Fruit fly (Drosophila melanogaster): ENCODE results near the gene CG14221.

CG14221 gene

DNA sequence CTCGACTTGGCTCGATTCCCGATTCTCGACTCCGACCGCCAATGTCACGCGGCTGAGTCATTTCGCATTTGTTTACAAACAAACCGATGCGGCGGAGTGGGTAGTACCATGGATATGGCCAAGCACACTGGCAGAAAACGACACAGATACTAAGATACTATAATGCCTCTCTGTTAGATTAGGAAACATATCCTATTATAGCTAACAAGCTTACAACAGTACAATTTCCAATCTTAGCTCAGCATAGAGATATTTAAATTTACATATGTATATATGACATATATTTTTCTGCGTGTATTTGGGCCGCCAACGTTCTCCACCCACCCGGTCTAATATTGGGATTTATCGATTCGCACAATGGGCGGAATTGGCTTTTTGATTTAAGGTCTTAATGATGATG is 17.1 kb downstream of the CG14221 start (continued):
- peak; percentile 43 for TF ChIP-seq CG31627 (GFP tag; optimal IDR thresholded peaks at IDR 0.05)
- TF ChIP-seq CG3919 (GFP tag; optimal IDR thresholded peaks at IDR 0.05), result peak; percentile 84
- no peak for TF ChIP-seq CG9139 (GFP tag; optimal IDR thresholded peaks at IDR 0.05)
- TF ChIP-seq Hr4 (GFP tag; optimal IDR thresholded peaks at IDR 0.05), result peak; percentile 85
- TF ChIP-seq CG32006 (GFP tag; optimal IDR thresholded peaks at IDR 0.05), result peak; percentile 83
- peak; percentile 25 for TF ChIP-seq fkh (GFP tag; optimal IDR thresholded peaks at IDR 0.05)
- peak; percentile 74 for TF ChIP-seq svp (GFP tag)
- TF ChIP-seq CG34406 (GFP tag; optimal IDR thresholded peaks at IDR 0.05), result peak; percentile 44
- no peak for TF ChIP-seq CG6854 (GFP tag; optimal IDR thresholded peaks at IDR 0.05)
- TF ChIP-seq Eip78C (GFP tag), result peak; percentile 92
- no peak for TF ChIP-seq Ets21C (GFP tag; optimal IDR thresholded peaks at IDR 0.05)
- TF ChIP-seq CG6808 (GFP tag; optimal IDR thresholded peaks at IDR 0.05), result peak; percentile 54
- TF ChIP-seq CG11762 (GFP tag; optimal IDR thresholded peaks at IDR 0.05; ENCODE audit: insufficient read depth), result peak; percentile 40
- peak; percentile 66 for TF ChIP-seq dsx (GFP tag; optimal IDR thresholded peaks at IDR 0.05; ENCODE audit: poor library complexity, severe bottlenecking)
- peak; percentile 63 for TF ChIP-seq net (GFP tag; optimal IDR thresholded peaks at IDR 0.05)
- peak; percentile 76 for TF ChIP-seq Gug (GFP tag; IDR thresholded peaks at IDR 0.05)
- TF ChIP-seq Sox102F (GFP tag; optimal IDR thresholded peaks at IDR 0.05), result peak; percentile 37
- peak; percentile 12 for TF ChIP-seq Eip93F (GFP tag; optimal IDR thresholded peaks at IDR 0.05)
- TF ChIP-seq Met (GFP tag; optimal IDR thresholded peaks at IDR 0.05), result peak; percentile 75
- TF ChIP-seq CG10669 (GFP tag; optimal IDR thresholded peaks at IDR 0.05), result peak; percentile 61
- peak; percentile 57 for TF ChIP-seq CG16779 (tag; optimal IDR thresholded peaks at IDR 0.05)
- no peak for TF ChIP-seq fd85E (GFP tag; optimal IDR thresholded peaks at IDR 0.05)
- TF ChIP-seq CG6276 (GFP tag; optimal IDR thresholded peaks at IDR 0.05), result peak; percentile 61
- peak; percentile 64 for TF ChIP-seq esn (GFP tag; optimal IDR thresholded peaks at IDR 0.05)
- peak; percentile 39 for TF ChIP-seq vri (GFP tag; optimal IDR thresholded peaks at IDR 0.05)
- TF ChIP-seq CG1621 (tag; optimal IDR thresholded peaks at IDR 0.05), result peak; percentile 27
- peak; percentile 80 for TF ChIP-seq Eip75B (GFP tag; optimal IDR thresholded peaks at IDR 0.05)
- TF ChIP-seq eg (GFP tag; IDR thresholded peaks at IDR 0.05), result peak; percentile 89
- TF ChIP-seq Sox14 (GFP tag; optimal IDR thresholded peaks at IDR 0.05), result peak; percentile 69
- peak; percentile 65 for TF ChIP-seq CG6792 (GFP tag; optimal IDR thresholded peaks at IDR 0.05)
- no peak for TF ChIP-seq Hr38 (GFP tag; optimal IDR thresholded peaks at IDR 0.05)
- peak; percentile 70 for TF ChIP-seq lz (GFP tag; optimal IDR thresholded peaks at IDR 0.05)
- peak; percentile 58 for TF ChIP-seq CG11902 (GFP tag; optimal IDR thresholded peaks at IDR 0.05)
- TF ChIP-seq spab (GFP tag; optimal IDR thresholded peaks at IDR 0.05), result peak; percentile 54
- peak; percentile 42 for TF ChIP-seq Sox15 (GFP tag; optimal IDR thresholded peaks at IDR 0.05)
- peak; percentile 89 for TF ChIP-seq CG6163 (GFP tag; IDR thresholded peaks at IDR 0.05)
- peak; percentile 66 for TF ChIP-seq pdm3 (GFP tag; optimal IDR thresholded peaks at IDR 0.05)
- TF ChIP-seq CG8119 (GFP tag; IDR thresholded peaks at IDR 0.05), result peak; percentile 85

DNA sequence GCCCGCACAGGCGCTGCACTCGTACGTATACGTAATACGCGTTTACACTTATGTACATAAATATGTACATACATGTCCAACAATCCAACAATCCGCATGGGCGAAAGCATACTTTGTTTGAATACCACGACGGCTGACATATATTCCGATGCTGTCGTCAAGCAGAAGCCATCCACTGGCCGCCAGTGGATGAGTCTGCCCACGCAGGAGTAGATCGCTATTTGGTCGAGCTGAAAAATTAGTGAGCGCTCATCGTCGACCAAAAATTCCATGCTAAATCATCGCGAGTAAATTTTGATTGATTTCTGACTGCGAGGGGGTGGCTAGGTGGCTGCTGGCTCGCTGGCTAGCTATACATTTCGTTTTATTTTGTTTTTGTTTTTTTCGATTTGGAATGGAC is 18.6 kb downstream of the CG14221 start:
- TF ChIP-seq CG8632 (GFP tag; optimal IDR thresholded peaks at IDR 0.05) (no peak), ss (GFP tag; optimal IDR thresholded peaks at IDR 0.05) (no peak), fkh (GFP tag; optimal IDR thresholded peaks at IDR 0.05) (peak; percentile 9)

DNA sequence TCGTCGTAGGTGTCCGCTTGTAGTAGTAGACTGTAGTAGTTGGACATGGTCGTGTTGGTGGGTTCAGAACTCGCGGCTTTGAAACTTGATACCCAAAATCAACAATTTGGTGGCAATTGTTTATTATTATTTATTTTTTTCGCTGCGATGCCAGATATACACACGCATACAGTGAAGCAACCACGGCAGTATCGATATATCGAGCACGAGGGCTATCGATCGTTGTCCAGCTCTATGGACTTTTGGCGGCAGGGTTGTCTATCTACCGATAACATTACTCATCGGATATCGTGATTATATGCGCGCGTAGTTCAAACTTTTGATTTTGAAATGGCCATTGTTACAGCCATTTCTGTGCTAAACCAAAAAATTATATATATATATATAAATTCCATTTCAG is 19.4 kb downstream of the CG14221 start, which contains the start of gene CG14220:
CG14220 (minus strand) TSS at position 208 of the 400 bp plus-strand sequence.
- TF ChIP-seq Ets21C (GFP tag; optimal IDR thresholded peaks at IDR 0.05), result no peak
- peak; percentile 22 for TF ChIP-seq svp (GFP tag)
- TF ChIP-seq Gug (GFP tag; IDR thresholded peaks at IDR 0.05), result no peak
- TF ChIP-seq Eip93F (GFP tag; optimal IDR thresholded peaks at IDR 0.05), result no peak
- no peak for TF ChIP-seq fd85E (GFP tag; optimal IDR thresholded peaks at IDR 0.05)
- no peak for TF ChIP-seq acj6 (GFP tag; optimal IDR thresholded peaks at IDR 0.05)
- no peak for TF ChIP-seq net (GFP tag; optimal IDR thresholded peaks at IDR 0.05)
- TF ChIP-seq eg (GFP tag; IDR thresholded peaks at IDR 0.05), result no peak
- TF ChIP-seq fkh (GFP tag; optimal IDR thresholded peaks at IDR 0.05), result peak; percentile 2
- TF ChIP-seq CG3032 (tag; optimal IDR thresholded peaks at IDR 0.05), result peak; percentile 12
- no peak for TF ChIP-seq Hr39 (GFP tag; optimal IDR thresholded peaks at IDR 0.05)
- TF ChIP-seq lz (GFP tag; optimal IDR thresholded peaks at IDR 0.05), result no peak
- TF ChIP-seq CG6163 (GFP tag; IDR thresholded peaks at IDR 0.05), result no peak; the same call in 2 of the 3 replicates
- no peak for TF ChIP-seq topi (GFP tag; optimal IDR thresholded peaks at IDR 0.05)
- no peak for TF ChIP-seq CG10669 (GFP tag; optimal IDR thresholded peaks at IDR 0.05)
- TF ChIP-seq CG1621 (tag; optimal IDR thresholded peaks at IDR 0.05), result no peak
- no peak for TF ChIP-seq achi (GFP tag; optimal IDR thresholded peaks at IDR 0.05)
- TF ChIP-seq CG32006 (GFP tag; optimal IDR thresholded peaks at IDR 0.05), result no peak
- TF ChIP-seq Ets96B (tag; optimal IDR thresholded peaks at IDR 0.05), result no peak
- TF ChIP-seq CG11762 (GFP tag; optimal IDR thresholded peaks at IDR 0.05; ENCODE audit: insufficient read depth), result no peak
- TF ChIP-seq CG11294 (GFP tag; IDR thresholded peaks at IDR 0.05), result no peak
- no peak for TF ChIP-seq Eip75B (GFP tag; optimal IDR thresholded peaks at IDR 0.05)
